Worm (Caenorhabditis elegans): ENCODE results near the gene ZC518.8.

ce11 chrIV:12340885-12341284 lies 20.8 kb downstream of the ZC518.8 start:
- TF ChIP-seq T22C8.4 (GFP tag; IDR thresholded peaks at IDR 0.05) (no peak), med-1 (GFP tag; optimal IDR thresholded peaks at IDR 0.05; ENCODE audit: insufficient read depth) (no peak)
